Worm (Caenorhabditis elegans): ENCODE data around the gene cnc-3.

DNA sequence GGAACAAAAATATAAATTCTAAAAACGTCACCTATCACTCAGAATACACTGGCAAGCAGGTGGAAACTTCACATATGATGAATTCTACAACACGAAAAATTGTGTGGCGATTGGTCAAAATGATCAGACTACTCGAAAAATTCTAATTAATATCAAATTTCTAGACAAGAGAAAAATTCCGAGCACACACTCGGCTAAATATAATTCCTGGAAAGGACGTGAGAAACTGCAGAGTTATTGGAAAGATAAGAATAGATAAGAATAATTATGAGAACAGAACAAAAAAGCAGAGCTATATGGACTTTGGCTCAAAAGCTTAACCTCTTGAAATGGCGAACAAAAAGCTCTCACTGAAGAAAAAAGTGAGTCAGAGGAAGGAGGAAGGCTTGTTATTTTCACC lies 39.5 kb downstream of the cnc-3 start:
- TF ChIP-seq nhr-12 (tag; optimal IDR thresholded peaks at IDR 0.05): no peak
- no peak for TF ChIP-seq nhr-84 (tag; optimal IDR thresholded peaks at IDR 0.05)
- TF ChIP-seq rnt-1 (tag; optimal IDR thresholded peaks at IDR 0.05): no peak
- TF ChIP-seq elt-3 (tag; optimal IDR thresholded peaks at IDR 0.05): no peak

Data from whole organism, L1 larva.